Worm (Caenorhabditis elegans): ENCODE measurements around the gene F15B9.11.

- TF ChIP-seq flt-1 (GFP tag; IDR thresholded peaks at IDR 0.05) (no peak), ceh-13 (GFP tag; optimal IDR thresholded peaks at IDR 0.05) (no peak), ceh-36 (tag; optimal IDR thresholded peaks at IDR 0.05) (no peak), ama-1 (optimal IDR thresholded peaks at IDR 0.05) (no peak), hnd-1 (tag; optimal IDR thresholded peaks at IDR 0.05) (no peak), pes-1 (GFP tag; IDR thresholded peaks at IDR 0.05) (no peak), tra-4 (tag; optimal IDR thresholded peaks at IDR 0.05) (no peak), hmg-4 (GFP tag; optimal IDR thresholded peaks at IDR 0.05) (no peak), F13C5.2 (tag; optimal IDR thresholded peaks at IDR 0.05) (no peak), tbx-11 (GFP tag; IDR thresholded peaks at IDR 0.05) (no peak)
Measured at ce11 chrV:13028871-13029270, 36.2 kb upstream of the F15B9.11 start.
